Worm (Caenorhabditis elegans) whole organism, L1 larva: ENCODE data around the gene sup-26.

Source experiments
- C16A3.4 ChIP-seq: fragments of 150-350 bp; optimal IDR thresholded peaks from 2 replicates; lab custom pipeline; 2014; ENCODE audit warnings: missing biosample characterization, missing genetic modification characterization
- aly-2 ChIP-seq: fragments of 150-350 bp; optimal IDR thresholded peaks from 2 replicates; lab custom pipeline; 2014; ENCODE audit warnings: missing biosample characterization, missing genetic modification characterization
- ama-1 ChIP-seq: fragments of 150-350 bp; optimal IDR thresholded peaks from 2 replicates; lab custom pipeline; 2014
- blmp-1 ChIP-seq: fragments of 150-350 bp; optimal IDR thresholded peaks from 2 replicates; lab custom pipeline; 2014; ENCODE audit warnings: missing biosample characterization, missing genetic modification characterization
- ceh-82 ChIP-seq, 3 experiments: fragments of 150-350 bp in 1 of 3; sonication (generic microtip) in 2 of 3; optimal IDR thresholded peaks; 2 replicates each; lab custom pipeline; 2014 to 2017; ENCODE audit warnings: missing biosample characterization in 3 of 3, missing genetic modification characterization in 3 of 3
- ceh-88 ChIP-seq: fragments of 200-800 bp; sonication (Bioruptor generic); IDR thresholded peaks from 2 replicates; pipeline ENCODE4 v1.3.6; 2022; ENCODE audit warnings: missing genetic modification characterization, missing compliant biosample characterization
- efl-1 ChIP-seq, 4 experiments: fragments of 150-350 bp; optimal IDR thresholded peaks in 3 of 4; peaks in 1 of 4; 1 replicate in 1 of 4; 2 replicates in 3 of 4; lab custom pipeline; 2014; ENCODE audit warnings: missing biosample characterization in 2 of 4, missing genetic modification characterization in 2 of 4, missing genetic modification reagents in 2 of 4
- efl-3 ChIP-seq: fragments of 200-800 bp; sonication (Bioruptor generic); optimal IDR thresholded peaks from 2 replicates; lab custom pipeline; 2018; ENCODE audit warnings: mild to moderate bottlenecking, missing genetic modification characterization, missing compliant biosample characterization
- elt-2 ChIP-seq: sonication (generic microtip); optimal IDR thresholded peaks from 2 replicates; lab custom pipeline; 2016; ENCODE audit warnings: missing genetic modification characterization, mild to moderate bottlenecking, inconsistent platforms, missing compliant biosample characterization, missing genetic modification reagents
- ets-5 ChIP-seq: fragments of 200-800 bp; sonication (Bioruptor generic); IDR thresholded peaks from 2 replicates; pipeline ENCODE4 v1.3.6; 2022; ENCODE audit warnings: missing genetic modification characterization, missing compliant biosample characterization
- fkh-4 ChIP-seq: sonication (generic microtip); optimal IDR thresholded peaks from 2 replicates; lab custom pipeline; 2016; ENCODE audit warnings: missing compliant biosample characterization, missing genetic modification characterization, borderline replicate concordance
- irx-1 ChIP-seq: sonication (generic microtip); optimal IDR thresholded peaks from 2 replicates; lab custom pipeline; 2016; ENCODE audit warnings: missing genetic modification characterization, missing compliant biosample characterization
- jun-1 ChIP-seq: fragments of 150-350 bp; optimal IDR thresholded peaks from 2 replicates; lab custom pipeline; 2014; ENCODE audit warnings: missing biosample characterization, missing genetic modification reagents, missing genetic modification characterization
- lin-13 ChIP-seq: fragments of 150-350 bp; optimal IDR thresholded peaks from 2 replicates; lab custom pipeline; 2014; ENCODE audit warnings: missing biosample characterization, missing genetic modification reagents, missing genetic modification characterization
- lin-15B ChIP-seq: fragments of 150-350 bp; sonication (generic microtip); optimal IDR thresholded peaks from 3 replicates; lab custom pipeline; 2014; ENCODE audit warnings: missing biosample characterization, missing genetic modification characterization
- lin-35 ChIP-seq, 2 experiments: fragments of 150-350 bp; optimal IDR thresholded peaks; 2 replicates each; lab custom pipeline; 2014; ENCODE audit warnings: missing biosample characterization in 2 of 2, missing genetic modification characterization in 2 of 2, missing genetic modification reagents in 2 of 2
- mab-9 ChIP-seq: fragments of 200-800 bp; sonication (Bioruptor generic); IDR thresholded peaks from 2 replicates; pipeline ENCODE4 v1.3.6; 2022; ENCODE audit warnings: missing genetic modification reagents, missing genetic modification characterization, missing compliant biosample characterization
- mef-2 ChIP-seq: fragments of 150-350 bp; optimal IDR thresholded peaks from 2 replicates; lab custom pipeline; 2014; ENCODE audit warnings: missing biosample characterization, missing genetic modification characterization
- mep-1 ChIP-seq: fragments of 150-350 bp; optimal IDR thresholded peaks from 2 replicates; lab custom pipeline; 2014; ENCODE audit warnings: missing biosample characterization, missing genetic modification characterization
- nhr-11 ChIP-seq: fragments of 150-350 bp; optimal IDR thresholded peaks from 2 replicates; lab custom pipeline; 2014; ENCODE audit warnings: missing biosample characterization, missing genetic modification characterization
- nhr-12 ChIP-seq: sonication (generic microtip); optimal IDR thresholded peaks from 2 replicates; lab custom pipeline; 2017; ENCODE audit warnings: missing biosample characterization, missing genetic modification characterization
- nhr-19 ChIP-seq: fragments of 200-800 bp; sonication (Bioruptor generic); conservative IDR thresholded peaks from 2 replicates; pipeline ENCODE4 v1.3.6; 2022; ENCODE audit warnings: missing genetic modification characterization, missing compliant biosample characterization
- nhr-20 ChIP-seq: sonication (generic microtip); optimal IDR thresholded peaks from 2 replicates; lab custom pipeline; 2016; ENCODE audit warnings: mild to moderate bottlenecking, missing genetic modification characterization, missing compliant biosample characterization
- nhr-28 ChIP-seq: fragments of 150-350 bp; optimal IDR thresholded peaks from 2 replicates; lab custom pipeline; 2014; ENCODE audit warnings: missing biosample characterization, missing genetic modification characterization
- nhr-71 ChIP-seq: sonication (generic microtip); optimal IDR thresholded peaks from 2 replicates; lab custom pipeline; 2016; ENCODE audit warnings: mild to moderate bottlenecking, missing genetic modification characterization, moderate library complexity, missing compliant biosample characterization
- nhr-76 ChIP-seq: sonication (generic microtip); optimal IDR thresholded peaks from 2 replicates; lab custom pipeline; 2017; ENCODE audit warnings: missing biosample characterization, missing genetic modification characterization
- nhr-84 ChIP-seq: sonication (generic microtip); optimal IDR thresholded peaks from 2 replicates; lab custom pipeline; 2017; ENCODE audit warnings: missing biosample characterization, missing genetic modification characterization
- nhr-85 ChIP-seq: sonication (generic microtip); peaks from one replicate; lab custom pipeline; 2016; ENCODE audit warnings: missing genetic modification characterization, inconsistent platforms, missing compliant biosample characterization
- nhr-90 ChIP-seq: sonication (generic microtip); optimal IDR thresholded peaks from 2 replicates; lab custom pipeline; 2016; ENCODE audit warnings: mild to moderate bottlenecking, missing genetic modification characterization, missing compliant biosample characterization; ENCODE audit not compliant: poor library complexity
- pag-3 ChIP-seq: sonication (generic microtip); optimal IDR thresholded peaks from 2 replicates; lab custom pipeline; 2017; ENCODE audit warnings: missing genetic modification characterization, mild to moderate bottlenecking, missing compliant biosample characterization, antibody characterized with exemption, borderline replicate concordance; ENCODE audit not compliant: insufficient read depth
- pqm-1 ChIP-seq: sonication (generic microtip); optimal IDR thresholded peaks from 3 replicates; lab custom pipeline; 2017; ENCODE audit warnings: missing biosample characterization, missing genetic modification characterization
- sptf-1 ChIP-seq: fragments of 150-350 bp; optimal IDR thresholded peaks from 2 replicates; lab custom pipeline; 2014; ENCODE audit warnings: missing biosample characterization, missing genetic modification characterization
- sup-37 ChIP-seq: fragments of 200-800 bp; sonication (Bioruptor generic); optimal IDR thresholded peaks from 2 replicates; lab custom pipeline; 2018; ENCODE audit warnings: mild to moderate bottlenecking, missing genetic modification characterization, missing compliant biosample characterization
- swsn-7 ChIP-seq: sonication (generic microtip); optimal IDR thresholded peaks from 2 replicates; lab custom pipeline; 2016; ENCODE audit warnings: missing genetic modification characterization, missing compliant biosample characterization
- tbx-2 ChIP-seq: sonication (generic microtip); optimal IDR thresholded peaks from 2 replicates; lab custom pipeline; 2016; ENCODE audit warnings: missing genetic modification characterization, missing compliant biosample characterization
- unc-86 ChIP-seq: sonication (generic microtip); optimal IDR thresholded peaks from 2 replicates; lab custom pipeline; 2016; ENCODE audit warnings: missing genetic modification characterization, missing compliant biosample characterization
- vab-15 ChIP-seq: sonication (generic microtip); optimal IDR thresholded peaks from 2 replicates; lab custom pipeline; 2017; ENCODE audit warnings: missing genotype, mild to moderate bottlenecking, missing genetic modification characterization, missing compliant biosample characterization
- zag-1 ChIP-seq: fragments of 150-350 bp; optimal IDR thresholded peaks from 2 replicates; lab custom pipeline; 2014; ENCODE audit warnings: missing biosample characterization, missing genetic modification characterization
- zip-4 ChIP-seq: fragments of 200-800 bp; sonication (Bioruptor generic); optimal IDR thresholded peaks from 2 replicates; lab custom pipeline; 2018; ENCODE audit warnings: mild to moderate bottlenecking, missing genetic modification characterization, moderate library complexity, missing compliant biosample characterization
- ztf-11 ChIP-seq, 2 experiments: sonication (generic microtip); optimal IDR thresholded peaks; 2 replicates each; lab custom pipeline; 2016 to 2017; ENCODE audit warnings: missing genetic modification characterization in 2 of 2, missing biosample characterization in 1 of 2, missing compliant biosample characterization in 1 of 2

The sup-26 gene

DNA sequence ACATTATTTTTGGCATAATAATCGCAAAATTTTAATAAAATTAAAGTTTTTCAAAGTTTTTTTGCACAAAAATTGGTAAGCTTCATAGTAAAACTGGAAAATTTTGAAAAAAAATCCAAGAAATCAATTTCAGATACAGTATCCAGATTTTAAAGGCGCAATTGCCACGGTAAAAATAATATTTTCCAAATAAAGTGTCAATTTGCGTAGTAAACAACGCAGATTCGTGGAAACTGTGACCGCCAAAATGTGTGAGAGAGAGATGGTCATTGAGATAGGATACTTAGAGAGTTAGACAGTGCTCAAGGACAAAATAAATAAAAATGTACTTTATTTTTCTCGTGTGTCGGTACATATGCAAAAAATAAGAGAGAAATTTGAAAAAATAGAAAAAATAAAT lies 22.8 kb upstream of the sup-26 start:
- TF ChIP-seq fkh-4 (tag; lab: Kevin White, UChicago) (no peak), nhr-19 (GFP tag; lab: Robert Waterston, UW) (no peak), efl-1 (optimal IDR thresholded peaks at IDR 0.05; lab: Kevin White, UChicago) (no peak), efl-1 (GFP tag; optimal IDR thresholded peaks at IDR 0.05 in 1 of 2; lab: Kevin White, UChicago) (peak in 1 of 2 experiments; percentile 88), mep-1 (tag; lab: Kevin White, UChicago) (peak; percentile 52), pqm-1 (tag; lab: Kevin White, UChicago) (no peak), jun-1 (tag; lab: Kevin White, UChicago) (no peak), efl-3 (no peak), nhr-12 (tag; lab: Kevin White, UChicago) (no peak), sptf-1 (tag; lab: Kevin White, UChicago) (no peak), blmp-1 (tag; lab: Kevin White, UChicago) (no peak), nhr-20 (peak; percentile 4), ama-1 (lab: Kevin White, UChicago) (no peak), pag-3 (no peak), lin-13 (GFP tag; lab: Kevin White, UChicago) (no peak), ets-5 (no peak), nhr-85 (tag; lab: Kevin White, UChicago) (peak; percentile 73), tbx-2 (no peak), nhr-76 (tag; lab: Kevin White, UChicago) (no peak), nhr-71 (no peak)

DNA sequence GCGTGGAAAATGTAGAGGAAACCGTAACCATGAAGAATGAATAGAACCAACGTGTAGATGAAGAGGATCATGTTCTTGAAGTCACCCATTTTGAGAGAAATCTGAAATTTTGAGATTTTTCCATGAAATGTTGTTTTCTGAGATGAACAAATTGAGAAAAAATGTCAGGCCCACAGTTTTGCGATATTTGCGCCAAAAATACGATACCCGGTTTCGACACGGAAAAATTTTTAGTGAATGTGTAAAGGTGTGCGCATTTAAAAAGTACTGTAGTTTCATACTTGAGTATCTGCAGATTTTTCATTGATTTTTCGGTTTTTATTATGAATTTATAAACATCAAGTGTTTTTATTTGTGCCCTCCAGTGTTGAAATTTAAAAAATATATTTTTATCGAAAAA lies 22.3 kb upstream of the sup-26 start, which contains the start of gene R10E4.9:
Gene R10E4.9 (minus strand): TSS at position 101 of the 400 bp plus-strand sequence.
- no peak for TF ChIP-seq unc-86 (tag; lab: Kevin White, UChicago)
- TF ChIP-seq nhr-11 = no peak
- TF ChIP-seq nhr-28 (tag; lab: Kevin White, UChicago) = no peak
- no peak for TF ChIP-seq C16A3.4
- no peak for TF ChIP-seq ceh-82 (tag; optimal IDR thresholded peaks at IDR 0.05; lab: Kevin White, UChicago)
- TF ChIP-seq nhr-84 (tag; lab: Kevin White, UChicago) = no peak
- TF ChIP-seq efl-1 (optimal IDR thresholded peaks at IDR 0.05; lab: Kevin White, UChicago) = no peak
- no peak for TF ChIP-seq efl-1 (GFP tag; optimal IDR thresholded peaks at IDR 0.05 in 1 of 2; lab: Kevin White, UChicago)
- no peak for TF ChIP-seq mef-2 (tag; lab: Kevin White, UChicago)
- TF ChIP-seq, all 84 proteins: peak for 0

DNA sequence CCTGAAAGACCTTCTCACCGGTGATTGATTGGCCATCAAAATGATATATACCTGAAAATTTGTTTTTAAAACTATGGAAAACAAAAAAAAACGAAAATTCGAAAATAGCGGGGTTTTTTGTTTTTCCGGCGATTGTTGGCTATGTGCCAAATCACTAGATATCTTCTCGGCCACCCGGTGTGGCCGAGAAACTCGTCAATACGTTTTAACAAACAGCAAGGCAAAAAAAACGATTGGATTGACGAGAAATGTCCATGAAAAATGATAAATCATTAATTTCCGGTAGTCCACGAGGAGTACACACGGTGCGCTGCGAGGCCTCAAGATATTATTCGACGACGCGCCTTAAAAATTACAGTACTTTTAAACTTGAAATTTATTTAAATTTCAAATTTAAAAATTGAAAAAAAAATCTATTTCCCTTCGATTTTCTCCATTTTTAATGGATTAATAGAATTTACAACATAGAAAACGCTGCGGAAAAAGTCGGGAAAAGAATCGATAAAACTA lies 21.0 kb upstream of the sup-26 start, which contains the start of gene R10E4.11:
Gene R10E4.11 (minus strand): TSS at position 51 of the 510 bp plus-strand sequence.
- TF ChIP-seq efl-1 (optimal IDR thresholded peaks at IDR 0.05; lab: Kevin White, UChicago) = no peak
- peak in 1 of 2 experiments; percentile 9 for TF ChIP-seq efl-1 (GFP tag; optimal IDR thresholded peaks at IDR 0.05 in 1 of 2; lab: Kevin White, UChicago)
- TF ChIP-seq zag-1 (tag; lab: Kevin White, UChicago) = no peak
- TF ChIP-seq, all 84 proteins: peak for 1

DNA sequence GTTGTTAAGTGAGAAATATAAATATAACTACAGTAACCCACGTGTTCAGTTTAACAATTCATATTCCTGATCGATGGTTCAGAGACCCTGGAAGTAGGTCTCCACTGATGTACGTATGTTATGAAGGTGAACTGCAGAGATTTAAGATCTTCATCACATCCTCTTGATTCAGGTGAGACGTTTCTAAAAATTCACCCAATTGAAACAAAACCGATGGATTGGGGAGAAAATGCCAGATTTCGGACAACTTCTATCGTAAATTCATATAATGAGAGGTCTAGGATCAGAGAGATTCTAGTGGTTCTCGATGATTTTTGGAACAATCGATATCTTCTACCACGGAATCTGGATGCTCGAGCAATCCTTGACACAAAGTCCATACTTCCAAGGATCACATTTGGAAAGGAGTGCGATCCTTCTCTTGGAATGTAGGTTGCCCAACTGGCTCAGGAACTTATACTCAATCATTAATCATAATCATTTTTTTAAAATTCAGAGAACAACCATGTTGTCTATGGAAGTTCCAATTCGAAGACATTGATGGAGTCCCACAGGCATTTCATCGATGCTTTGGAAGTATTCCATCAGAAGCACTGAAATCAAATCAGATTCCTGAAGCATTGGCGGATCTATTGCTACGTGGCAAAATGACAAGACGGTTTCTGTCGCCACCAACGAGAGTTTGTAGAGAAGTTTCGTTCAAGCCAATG lies 14.3 kb upstream of the sup-26 start, which contains the start of the genes nth-1 and R10E4.7:
Gene nth-1 (minus strand): TSS at position 101 of the 710 bp plus-strand sequence.
Gene R10E4.7 (plus strand): TSS at position 660 of the 710 bp plus-strand sequence.
- no peak for TF ChIP-seq sup-37
- TF ChIP-seq zip-4 = no peak
- TF ChIP-seq lin-15B (tag; lab: Kevin White, UChicago) = no peak
- TF ChIP-seq ceh-88 (GFP tag; lab: Robert Waterston, UW) = no peak
- TF ChIP-seq swsn-7 (tag; lab: Kevin White, UChicago) = no peak
- TF ChIP-seq lin-35 (GFP tag; optimal IDR thresholded peaks at IDR 0.05; lab: Kevin White, UChicago) = no peak
- TF ChIP-seq nhr-11 = no peak
- no peak for TF ChIP-seq mab-9 (GFP tag; lab: Robert Waterston, UW)
- no peak for TF ChIP-seq vab-15 (tag; lab: Kevin White, UChicago)
- TF ChIP-seq aly-2 (tag; lab: Kevin White, UChicago) = no peak
- TF ChIP-seq irx-1 (tag; lab: Kevin White, UChicago) = no peak
- TF ChIP-seq ztf-11 (tag; optimal IDR thresholded peaks at IDR 0.05; lab: Kevin White, UChicago) = no peak
- TF ChIP-seq elt-2 (tag; lab: Kevin White, UChicago) = no peak
- no peak for TF ChIP-seq nhr-90 (tag; lab: Kevin White, UChicago)
